Worm (Caenorhabditis elegans): ENCODE data around the gene F26G1.1.

Gene F26G1.1

ce11 chrII:4776933-4777332 lies 14.5 kb upstream of the F26G1.1 start, which contains the start of gene F26G1.11:
Gene F26G1.11 (plus strand): TSS chrII:4777137.
- peak; percentile 38 for TF ChIP-seq nhr-80 (tag; optimal IDR thresholded peaks at IDR 0.05)
- TF ChIP-seq F10E7.11 (tag; optimal IDR thresholded peaks at IDR 0.05) = no peak
- TF ChIP-seq snpc-3.4 (tag; optimal IDR thresholded peaks at IDR 0.05) = no peak
- no peak for TF ChIP-seq repo-1 (tag; optimal IDR thresholded peaks at IDR 0.05)

DNA sequence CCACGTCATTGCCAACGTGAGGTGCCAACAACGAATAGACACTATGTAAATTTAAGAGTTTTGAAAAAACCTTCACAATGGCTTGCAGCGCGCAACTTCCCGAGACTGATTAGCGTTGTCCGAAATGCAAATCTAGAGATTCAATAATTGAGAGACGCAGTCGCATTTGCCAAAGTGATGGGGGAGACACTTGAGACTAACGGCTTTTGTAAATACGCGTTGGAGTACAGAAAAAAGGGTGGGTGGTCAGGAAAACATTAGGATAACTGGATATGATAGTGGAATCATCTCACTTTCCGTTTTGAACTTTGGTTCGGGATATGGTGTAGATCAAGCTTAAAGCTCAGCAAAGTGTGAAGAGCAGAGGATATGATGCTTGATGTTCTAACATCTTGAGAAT lies 11.7 kb upstream of the F26G1.1 start:
- TF ChIP-seq cebp-1 (GFP tag; IDR thresholded peaks at IDR 0.05) (no peak), cebp-1 (tag; optimal IDR thresholded peaks at IDR 0.05) (no peak), attf-3 (GFP tag; conservative IDR thresholded peaks at IDR 0.05) (no peak), bed-2 (GFP tag; IDR thresholded peaks at IDR 0.05) (no peak), ccch-3 (GFP tag; optimal IDR thresholded peaks at IDR 0.05) (no peak), egl-44 (GFP tag; IDR thresholded peaks at IDR 0.05) (no peak), ama-1 (optimal IDR thresholded peaks at IDR 0.05) (no peak), ama-1 (GFP tag; optimal IDR thresholded peaks at IDR 0.05) (no peak)

- TF ChIP-seq Y53F4B.3 (GFP tag; IDR thresholded peaks at IDR 0.05) (no peak), mes-4 (tag; optimal IDR thresholded peaks at IDR 0.05) (no peak), zfh-2 (GFP tag; conservative IDR thresholded peaks at IDR 0.05) (no peak), B0035.1 (tag; optimal IDR thresholded peaks at IDR 0.05) (no peak), ekl-4 (GFP tag; IDR thresholded peaks at IDR 0.05) (no peak), tbx-9 (tag; optimal IDR thresholded peaks at IDR 0.05; ENCODE audit: borderline replicate concordance) (no peak), D2030.7 (GFP tag; IDR thresholded peaks at IDR 0.05) (no peak), F23B12.7 (tag; optimal IDR thresholded peaks at IDR 0.05; ENCODE audit: insufficient read depth) (no peak), bed-1 (GFP tag; IDR thresholded peaks at IDR 0.05) (no peak), ztf-3 (GFP tag; optimal IDR thresholded peaks at IDR 0.05) (no peak), zim-3 (tag; optimal IDR thresholded peaks at IDR 0.05) (no peak), attf-3 (GFP tag; conservative IDR thresholded peaks at IDR 0.05) (no peak), nfya-2 (GFP tag; IDR thresholded peaks at IDR 0.05) (no peak), let-607 (tag; optimal IDR thresholded peaks at IDR 0.05) (no peak), nhr-80 (tag; optimal IDR thresholded peaks at IDR 0.05) (no peak), unc-62 (GFP tag; optimal IDR thresholded peaks at IDR 0.05) (no peak), Y95B8A.8 (GFP tag; IDR thresholded peaks at IDR 0.05) (no peak)
Measured at ce11 chrII:4784436-4784835, 7.0 kb upstream of the F26G1.1 start, which contains the start of gene nep-12. Gene nep-12 (minus strand): TSS chrII:4784536.

DNA sequence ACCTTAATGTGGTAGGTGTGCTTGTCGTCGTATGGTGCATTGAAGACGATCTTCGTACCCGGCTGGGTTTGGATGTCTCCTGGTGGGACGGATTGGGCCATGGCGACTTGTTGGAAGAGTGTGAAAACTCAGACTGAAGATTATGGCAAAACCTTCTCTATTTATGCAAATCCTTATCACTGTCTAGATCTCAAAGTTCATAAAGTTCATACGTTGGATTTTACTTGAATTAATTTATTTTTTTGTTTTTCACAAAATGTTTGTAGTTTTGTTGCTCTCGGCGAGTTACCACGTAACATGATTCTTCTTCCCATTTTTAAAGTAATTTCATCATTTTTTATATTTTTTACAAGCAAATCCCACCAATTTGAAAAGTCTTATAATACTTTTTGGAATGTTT lies 5.2 kb upstream of the F26G1.1 start, which contains the start of gene msp-3:
Gene msp-3 (minus strand): TSS at position 101 of the 400 bp plus-strand sequence.
- TF ChIP-seq ztf-6 (GFP tag; IDR thresholded peaks at IDR 0.05) (no peak), madf-6 (GFP tag; IDR thresholded peaks at IDR 0.05) (no peak), efl-1 (GFP tag; optimal IDR thresholded peaks at IDR 0.05) (no peak), Y56A3A.18 (GFP tag; IDR thresholded peaks at IDR 0.05) (no peak), B0019.2 (GFP tag; conservative IDR thresholded peaks at IDR 0.05) (no peak), egl-18 (GFP tag; IDR thresholded peaks at IDR 0.05) (no peak), lag-1 (GFP tag; IDR thresholded peaks at IDR 0.05) (no peak), D2030.7 (GFP tag; IDR thresholded peaks at IDR 0.05) (no peak), ztf-22 (GFP tag; optimal IDR thresholded peaks at IDR 0.05) (no peak)
